Fruit fly (Drosophila melanogaster) whole organism, embryonic: ENCODE measurements around the gene CG32797.

Experiments
- ATbp ChIP-seq: fragments of 200-800 bp; sonication (Bioruptor generic); optimal IDR thresholded peaks from 2 replicates; lab custom pipeline; 2017; ENCODE audit warnings: missing biosample characterization, mild to moderate bottlenecking, missing genetic modification characterization, missing genetic modification reagents
- Bdp1 ChIP-seq: fragments of 200-800 bp; sonication (Bioruptor generic); optimal IDR thresholded peaks from 3 replicates; lab custom pipeline; 2016; ENCODE audit warnings: missing biosample characterization, missing genetic modification characterization
- CG11504 ChIP-seq: fragments of 200-800 bp; sonication (Bioruptor generic); optimal IDR thresholded peaks from 3 replicates; lab custom pipeline; 2019; ENCODE audit warnings: missing biosample characterization, mild to moderate bottlenecking, missing genetic modification characterization, moderate library complexity
- CG12659 ChIP-seq: fragments of 200-800 bp; sonication (Bioruptor generic); optimal IDR thresholded peaks from 3 replicates; lab custom pipeline; 2017; ENCODE audit warnings: mild to moderate bottlenecking, missing biosample characterization, missing genetic modification reagents, missing genetic modification characterization
- CG13296 ChIP-seq: fragments of 200-800 bp; sonication (Bioruptor generic); optimal IDR thresholded peaks from 3 replicates; lab custom pipeline; 2018; ENCODE audit warnings: missing biosample characterization, mild to moderate bottlenecking, missing genetic modification characterization
- CG13775 ChIP-seq: fragments of 200-800 bp; sonication (Bioruptor generic); optimal IDR thresholded peaks from 3 replicates; lab custom pipeline; 2017; ENCODE audit warnings: missing biosample characterization, mild to moderate bottlenecking, missing genetic modification characterization
- CG13894 ChIP-seq: fragments of 200-800 bp; sonication (Bioruptor generic); optimal IDR thresholded peaks from 3 replicates; lab custom pipeline; 2018; ENCODE audit warnings: missing biosample characterization, mild to moderate bottlenecking, missing genetic modification characterization, moderate library complexity
- CG14667 ChIP-seq: fragments of 200-800 bp; sonication (Bioruptor generic); IDR thresholded peaks from 2 replicates; pipeline ENCODE4 v1.3.6; 2022; ENCODE audit warnings: missing biosample characterization, missing genetic modification characterization
- CG15601 ChIP-seq: fragments of 200-800 bp; sonication (Bioruptor generic); optimal IDR thresholded peaks from 3 replicates; lab custom pipeline; 2019; ENCODE audit warnings: missing biosample characterization, mild to moderate bottlenecking, missing genetic modification characterization, moderate library complexity
- CG17328 ChIP-seq: fragments of 200-800 bp; sonication (Bioruptor generic); IDR thresholded peaks from 2 replicates; pipeline ENCODE4 v1.3.6; 2022; ENCODE audit warnings: missing biosample characterization, missing genetic modification characterization
- CG17912 ChIP-seq: fragments of 200-800 bp; sonication (Bioruptor generic); optimal IDR thresholded peaks from 2 replicates; lab custom pipeline; 2018; ENCODE audit warnings: missing biosample characterization, mild to moderate bottlenecking, missing genetic modification characterization
- CG2875 ChIP-seq: fragments of 200-800 bp; sonication (Bioruptor generic); optimal IDR thresholded peaks from 2 replicates; lab custom pipeline; 2017; ENCODE audit warnings: missing biosample characterization, mild to moderate bottlenecking, missing genetic modification characterization, missing genetic modification reagents
- CG3065 ChIP-seq: fragments of 200-800 bp; sonication (Bioruptor generic); optimal IDR thresholded peaks from 2 replicates; lab custom pipeline; 2016; ENCODE audit warnings: missing biosample characterization, missing genetic modification characterization
- CG31365 ChIP-seq: fragments of 200-800 bp; sonication (Bioruptor generic); optimal IDR thresholded peaks from 2 replicates; lab custom pipeline; 2018; ENCODE audit warnings: missing biosample characterization, mild to moderate bottlenecking, missing genetic modification characterization
- CG31441 ChIP-seq: fragments of 200-800 bp; sonication (Bioruptor generic); IDR thresholded peaks from 2 replicates; pipeline ENCODE4 v1.3.6; 2022; ENCODE audit warnings: missing biosample characterization, missing genetic modification characterization
- CG3163 ChIP-seq: fragments of 200-800 bp; sonication (Bioruptor generic); optimal IDR thresholded peaks from 3 replicates; lab custom pipeline; 2016; ENCODE audit warnings: missing biosample characterization, missing genetic modification characterization
- CG3407 ChIP-seq: fragments of 200-800 bp; sonication (Bioruptor generic); optimal IDR thresholded peaks from 2 replicates; lab custom pipeline; 2018; ENCODE audit warnings: missing biosample characterization, mild to moderate bottlenecking, missing genetic modification characterization
- CG34376 ChIP-seq: fragments of 200-800 bp; sonication (Bioruptor generic); optimal IDR thresholded peaks from 2 replicates; lab custom pipeline; 2018; ENCODE audit warnings: missing biosample characterization, mild to moderate bottlenecking, missing genetic modification characterization
- CG34422 ChIP-seq: fragments of 200-800 bp; sonication (Bioruptor generic); IDR thresholded peaks from 3 replicates; pipeline ENCODE4 v1.3.6; 2022; ENCODE audit warnings: missing biosample characterization, missing genetic modification characterization
- CG6175 ChIP-seq: fragments of 200-800 bp; sonication (Bioruptor generic); IDR thresholded peaks from 3 replicates; pipeline ENCODE4 v1.3.6; 2022; ENCODE audit warnings: missing biosample characterization, missing genetic modification characterization
- Deaf1 ChIP-seq: fragments of 200-800 bp; optimal IDR thresholded peaks from 3 replicates; lab custom pipeline; 2019; ENCODE audit warnings: missing biosample characterization, mild to moderate bottlenecking, missing genetic modification characterization, moderate library complexity
- Dfd ChIP-seq, 2 experiments: fragments of >200 bp; optimal IDR thresholded peaks; 2 replicates each; lab custom pipeline; 2017; ENCODE audit warnings: missing biosample characterization in 2 of 2, missing genetic modification characterization in 2 of 2
- Dp ChIP-seq: fragments of 200-800 bp; sonication (Bioruptor generic); optimal IDR thresholded peaks from 2 replicates; lab custom pipeline; 2018; ENCODE audit warnings: missing biosample characterization, mild to moderate bottlenecking, missing genetic modification characterization, moderate library complexity
- Fer2 ChIP-seq: fragments of 200-800 bp; sonication (Bioruptor generic); optimal IDR thresholded peaks from 2 replicates; lab custom pipeline; 2018; ENCODE audit warnings: missing biosample characterization, mild to moderate bottlenecking, missing genetic modification characterization, moderate library complexity
- Med ChIP-seq: fragments of 200-800 bp; sonication (Bioruptor generic); peaks from one replicate; lab custom pipeline; 2016; ENCODE audit warnings: missing biosample characterization, missing genetic modification characterization, mild to moderate bottlenecking, inconsistent platforms, moderate library complexity
- Mes4 ChIP-seq: fragments of 200-800 bp; sonication (Bioruptor generic); optimal IDR thresholded peaks from 2 replicates; lab custom pipeline; 2016; ENCODE audit warnings: missing biosample characterization, missing genetic modification characterization
- Myb ChIP-seq: fragments of 200-800 bp; sonication (Bioruptor generic); optimal IDR thresholded peaks from 2 replicates; lab custom pipeline; 2016; ENCODE audit warnings: missing biosample characterization, missing genetic modification characterization
- NK7.1 ChIP-seq: fragments of 200-800 bp; sonication (Bioruptor generic); optimal IDR thresholded peaks from 3 replicates; lab custom pipeline; 2016; ENCODE audit warnings: missing biosample characterization, missing genetic modification characterization
- Six4 ChIP-seq: fragments of 200-800 bp; sonication (Bioruptor generic); optimal IDR thresholded peaks from 2 replicates; lab custom pipeline; 2016; ENCODE audit warnings: missing biosample characterization, missing genetic modification characterization
- ac ChIP-seq: fragments of 200-800 bp; sonication (Bioruptor generic); optimal IDR thresholded peaks from 3 replicates; lab custom pipeline; 2017; ENCODE audit warnings: missing biosample characterization, mild to moderate bottlenecking, missing genetic modification characterization
- ash1 ChIP-seq: fragments of 200-800 bp; sonication (Bioruptor generic); optimal IDR thresholded peaks from 2 replicates; lab custom pipeline; 2018; ENCODE audit warnings: missing biosample characterization, mild to moderate bottlenecking, missing genetic modification characterization
- cad ChIP-seq: fragments of >200 bp; optimal IDR thresholded peaks from 2 replicates; lab custom pipeline; 2017; ENCODE audit warnings: missing biosample characterization, missing genetic modification characterization
- crol ChIP-seq: fragments of 200-800 bp; sonication (Bioruptor generic); IDR thresholded peaks from 2 replicates; pipeline ENCODE4 v1.3.6; 2022; ENCODE audit warnings: missing biosample characterization, missing genetic modification characterization
- dpn ChIP-seq, 2 experiments: fragments of 200-800 bp; sonication (Bioruptor generic); optimal IDR thresholded peaks; 3 replicates each; lab custom pipeline; 2016; ENCODE audit warnings: missing biosample characterization in 2 of 2, missing genetic modification characterization in 2 of 2
- fru ChIP-seq: fragments of >200 bp; optimal IDR thresholded peaks from 2 replicates; lab custom pipeline; 2017
- grau ChIP-seq: fragments of 200-800 bp; optimal IDR thresholded peaks from 3 replicates; lab custom pipeline; 2019; ENCODE audit warnings: missing biosample characterization, mild to moderate bottlenecking, missing genetic modification characterization, moderate library complexity
- grn ChIP-seq: fragments of 200-800 bp; sonication (Bioruptor generic); optimal IDR thresholded peaks from 3 replicates; lab custom pipeline; 2017; ENCODE audit warnings: missing biosample characterization, missing genetic modification characterization
- gsb-n ChIP-seq: fragments of 200-800 bp; sonication (Bioruptor generic); optimal IDR thresholded peaks from 3 replicates; lab custom pipeline; 2018; ENCODE audit warnings: missing biosample characterization, mild to moderate bottlenecking, missing genetic modification characterization
- h ChIP-seq: fragments of >200 bp; optimal IDR thresholded peaks from 2 replicates; lab custom pipeline; 2017
- her ChIP-seq: fragments of 200-800 bp; sonication (Bioruptor generic); optimal IDR thresholded peaks from 2 replicates; lab custom pipeline; 2016; ENCODE audit warnings: missing biosample characterization, missing genetic modification characterization
- jing ChIP-seq: fragments of 200-800 bp; sonication (Bioruptor generic); optimal IDR thresholded peaks from 2 replicates; lab custom pipeline; 2018; ENCODE audit warnings: missing biosample characterization, mild to moderate bottlenecking, missing genetic modification characterization
- kay ChIP-seq: fragments of 200-800 bp; sonication (Bioruptor generic); optimal IDR thresholded peaks from 2 replicates; lab custom pipeline; 2016; ENCODE audit warnings: missing biosample characterization, missing genetic modification characterization
- kni ChIP-seq: fragments of 200-800 bp; sonication (Bioruptor generic); optimal IDR thresholded peaks from 3 replicates; lab custom pipeline; 2017; ENCODE audit warnings: mild to moderate bottlenecking, missing biosample characterization, missing genetic modification reagents, missing genetic modification characterization
- prd ChIP-seq, 3 experiments: fragments of >200 bp in 2 of 3; fragments of 200-800 bp in 1 of 3; sonication (Bioruptor generic) in 1 of 3; optimal IDR thresholded peaks in 2 of 3; IDR thresholded peaks in 1 of 3; 2 replicates in 2 of 3; 3 replicates in 1 of 3; pipeline versions ENCODE4 v1.3.6 to Lab custom; 2017 to 2022; ENCODE audit warnings: missing biosample characterization in 1 of 3, missing genetic modification characterization in 1 of 3
- sisA ChIP-seq: fragments of 200-800 bp; sonication (Bioruptor generic); IDR thresholded peaks from 2 replicates; pipeline ENCODE4 v1.3.6; 2022; ENCODE audit warnings: missing biosample characterization, missing genetic modification characterization
- sr ChIP-seq: fragments of 200-800 bp; sonication (Bioruptor generic); IDR thresholded peaks from 3 replicates; pipeline ENCODE4 v1.3.6; 2022; ENCODE audit warnings: missing biosample characterization, missing genetic modification characterization
- trh ChIP-seq: fragments of 200-800 bp; sonication (Bioruptor generic); optimal IDR thresholded peaks from 2 replicates; lab custom pipeline; 2016; ENCODE audit warnings: missing biosample characterization, missing genetic modification characterization
- unc-4 ChIP-seq: fragments of 200-800 bp; sonication (Bioruptor generic); IDR thresholded peaks from 2 replicates; pipeline ENCODE4 v1.3.6; 2022; ENCODE audit warnings: missing biosample characterization, missing genetic modification characterization; ENCODE audit not compliant: partially characterized antibody
- wek ChIP-seq: fragments of 200-800 bp; sonication (Bioruptor generic); optimal IDR thresholded peaks from 3 replicates; lab custom pipeline; 2018; ENCODE audit warnings: missing biosample characterization, mild to moderate bottlenecking, missing genetic modification characterization, moderate library complexity

Gene CG32797

dm6 chrX:2461421-2462393 lies 36.1 kb upstream of the CG32797 start (continued):
- TF ChIP-seq ac (GFP tag; lab: Kevin White, UChicago) (peak; percentile 54), wek (GFP tag; lab: Kevin White, UChicago) (peak; percentile 31), CG3065 (GFP tag; lab: Kevin White, UChicago) (no peak), CG13775 (no peak), sr (peak; percentile 59; the same call in 1 of the 3 replicates), CG11504 (tag; lab: Kevin White, UChicago) (peak; percentile 2), trh (GFP tag; lab: Kevin White, UChicago) (no peak), cad (GFP tag; lab: Kevin White, UChicago) (no peak), CG34422 (GFP tag; lab: Robert Waterston, UW) (no peak), CG3407 (peak; percentile 52), Med (peak; percentile 26), NK7.1 (GFP tag; lab: Kevin White, UChicago) (no peak), CG3163 (GFP tag; lab: Kevin White, UChicago) (no peak), h (lab: Kevin White, UChicago) (no peak), CG34376 (GFP tag; lab: Kevin White, UChicago) (no peak), CG17912 (GFP tag; lab: Kevin White, UChicago) (no peak), grau (no peak), crol (GFP tag; lab: Robert Waterston, UW) (peak; percentile 86), Bdp1 (GFP tag; lab: Kevin White, UChicago) (no peak), CG31365 (tag; lab: Kevin White, UChicago) (no peak), grn (peak; percentile 82), jing (no peak), CG17328 (GFP tag; lab: Robert Waterston, UW) (no peak), Dp (no peak), kay (no peak), CG12659 (GFP tag; lab: Kevin White, UChicago) (no peak), prd (optimal IDR thresholded peaks at IDR 0.05; lab: Kevin White, UChicago) (no peak), prd (GFP tag; IDR thresholded peaks at IDR 0.05; lab: Robert Waterston, UW) (no peak), dpn (GFP tag; optimal IDR thresholded peaks at IDR 0.05; lab: Kevin White, UChicago) (no peak), CG13894 (tag; lab: Kevin White, UChicago) (peak; percentile 1), CG2875 (peak; percentile 41), Myb (no peak), CG13296 (GFP tag; lab: Kevin White, UChicago) (no peak), Dfd (GFP tag; optimal IDR thresholded peaks at IDR 0.05; lab: Kevin White, UChicago) (no peak), fru (lab: Kevin White, UChicago) (no peak), sisA (GFP tag; lab: Robert Waterston, UW) (no peak), Six4 (GFP tag; lab: Kevin White, UChicago) (no peak), ash1 (GFP tag; lab: Kevin White, UChicago) (no peak), gsb-n (tag; lab: Kevin White, UChicago) (peak; percentile 19), CG31441 (no peak), her (GFP tag; lab: Kevin White, UChicago) (no peak), CG6175 (GFP tag; lab: Robert Waterston, UW) (no peak), unc-4 (GFP tag; lab: Robert Waterston, UW) (no peak), Fer2 (no peak), Deaf1 (tag; lab: Kevin White, UChicago) (no peak), ATbp (peak; percentile 61), CG15601 (tag; lab: Kevin White, UChicago) (peak; percentile 31), kni (GFP tag; lab: Kevin White, UChicago) (peak; percentile 60), Mes4 (GFP tag; lab: Kevin White, UChicago) (no peak), CG14667 (GFP tag; lab: Robert Waterston, UW) (no peak)
